Fruit fly (Drosophila melanogaster): ENCODE data around the gene Cdk2.
A peak's percentile ranks its signal among the peaks of the same experiment; 100 is the strongest.

Gene Cdk2

DNA sequence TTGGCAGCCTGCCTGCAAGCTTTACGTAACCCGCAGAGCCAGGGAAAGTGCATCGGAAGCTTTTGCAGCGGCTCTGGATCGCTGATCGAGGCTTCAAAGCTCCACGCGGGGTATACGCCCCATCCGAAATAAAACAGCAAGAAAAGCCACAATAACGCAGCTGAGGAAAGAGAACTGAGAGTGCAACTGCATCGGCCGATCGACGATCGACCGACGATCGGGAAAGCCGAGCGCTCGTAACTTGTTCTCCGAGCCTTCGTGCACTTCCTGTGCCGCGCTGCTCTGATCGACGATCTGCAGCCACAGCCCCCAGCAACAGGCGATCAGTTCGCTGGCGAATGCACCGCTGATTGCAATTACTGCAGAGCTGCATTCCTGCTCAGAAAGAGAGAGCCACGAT, 44.5 kb downstream of the Cdk2 start (continued):
- TF ChIP-seq CG16779 (tag; optimal IDR thresholded peaks at IDR 0.05) (peak; percentile 76), Hr38 (GFP tag; optimal IDR thresholded peaks at IDR 0.05) (no peak), OdsH (GFP tag; optimal IDR thresholded peaks at IDR 0.05) (peak; percentile 16), Lpt (GFP tag; optimal IDR thresholded peaks at IDR 0.05) (peak; percentile 66), CG32006 (GFP tag; optimal IDR thresholded peaks at IDR 0.05) (peak; percentile 0), Sox15 (GFP tag; optimal IDR thresholded peaks at IDR 0.05) (no peak), Eip75B (GFP tag; optimal IDR thresholded peaks at IDR 0.05) (peak; percentile 61), CG6808 (GFP tag; optimal IDR thresholded peaks at IDR 0.05) (peak; percentile 72), fkh (GFP tag; optimal IDR thresholded peaks at IDR 0.05) (no peak), CG8319 (GFP tag; optimal IDR thresholded peaks at IDR 0.05) (no peak), dac (GFP tag; optimal IDR thresholded peaks at IDR 0.05) (no peak), Blimp-1 (GFP tag; optimal IDR thresholded peaks at IDR 0.05) (peak; percentile 82), topi (GFP tag; optimal IDR thresholded peaks at IDR 0.05) (peak; percentile 34), Gug (GFP tag; IDR thresholded peaks at IDR 0.05) (0 out of 2 replicates have a peak, but pooled peaks have one; percentile 10), CG4318 (GFP tag; optimal IDR thresholded peaks at IDR 0.05) (no peak), CG11762 (GFP tag; optimal IDR thresholded peaks at IDR 0.05; ENCODE audit: insufficient read depth) (no peak), vri (GFP tag; optimal IDR thresholded peaks at IDR 0.05) (peak; percentile 69), CG31627 (GFP tag; optimal IDR thresholded peaks at IDR 0.05) (no peak), esn (GFP tag; optimal IDR thresholded peaks at IDR 0.05) (peak; percentile 58), Sox102F (GFP tag; optimal IDR thresholded peaks at IDR 0.05) (peak; percentile 72), Eip93F (GFP tag; optimal IDR thresholded peaks at IDR 0.05) (peak; percentile 23), CG15336 (GFP tag; IDR thresholded peaks at IDR 0.05) (peak; percentile 80), CG34406 (GFP tag; optimal IDR thresholded peaks at IDR 0.05) (peak; percentile 49), CG10669 (GFP tag; optimal IDR thresholded peaks at IDR 0.05) (peak; percentile 44), ss (GFP tag; optimal IDR thresholded peaks at IDR 0.05) (peak; percentile 85 to 91), CG6276 (GFP tag; optimal IDR thresholded peaks at IDR 0.05) (peak; percentile 67), CG11902 (GFP tag; optimal IDR thresholded peaks at IDR 0.05) (no peak), CG8632 (GFP tag; optimal IDR thresholded peaks at IDR 0.05) (peak; percentile 18), Hr39 (GFP tag; optimal IDR thresholded peaks at IDR 0.05) (no peak), CG11294 (GFP tag; IDR thresholded peaks at IDR 0.05) (peak; percentile 51; the same call in 1 of the 2 replicates), Ets21C (GFP tag; optimal IDR thresholded peaks at IDR 0.05) (no peak), CG9139 (GFP tag; optimal IDR thresholded peaks at IDR 0.05) (peak; percentile 84), Hr4 (GFP tag; optimal IDR thresholded peaks at IDR 0.05) (no peak), salr (GFP tag; optimal IDR thresholded peaks at IDR 0.05) (peak in 1 of 2 experiments; percentile 13), CG6854 (GFP tag; optimal IDR thresholded peaks at IDR 0.05) (peak; percentile 90)

DNA sequence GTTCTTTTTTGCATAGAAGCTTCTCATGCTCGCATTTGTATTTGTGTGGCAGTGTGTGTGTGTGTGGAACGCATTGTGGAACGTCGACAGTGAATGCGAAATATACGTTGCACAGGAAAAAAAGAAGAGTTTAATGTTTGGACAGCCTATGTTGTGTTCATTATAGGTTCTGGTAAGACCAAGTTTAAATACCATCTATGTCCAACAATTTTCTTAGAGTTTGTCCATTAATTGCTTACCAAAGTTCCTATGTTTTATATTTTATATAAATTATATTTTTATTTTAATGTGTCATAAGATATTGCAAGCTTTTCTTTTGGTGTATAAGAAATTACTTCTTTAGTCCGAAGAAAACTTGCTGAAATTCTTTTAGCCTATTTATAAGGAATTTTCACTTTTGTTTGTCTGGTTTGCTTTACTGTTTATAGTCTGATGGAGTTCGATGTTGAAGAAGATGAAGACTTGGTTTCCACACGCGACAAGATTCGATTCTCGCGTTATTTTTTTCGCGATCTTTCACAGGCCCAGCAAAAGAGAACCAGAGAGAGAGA, 46.8 kb downstream of the Cdk2 start:
- TF ChIP-seq fkh (GFP tag; optimal IDR thresholded peaks at IDR 0.05) (no peak), CG4318 (GFP tag; optimal IDR thresholded peaks at IDR 0.05) (peak; percentile 84), Met (GFP tag; optimal IDR thresholded peaks at IDR 0.05) (peak; percentile 74), CG8319 (GFP tag; optimal IDR thresholded peaks at IDR 0.05) (peak; percentile 78), Sox15 (GFP tag; optimal IDR thresholded peaks at IDR 0.05) (peak; percentile 75), Smox (GFP tag; optimal IDR thresholded peaks at IDR 0.05) (peak; percentile 68), dac (GFP tag; optimal IDR thresholded peaks at IDR 0.05) (peak; percentile 67), lz (GFP tag; optimal IDR thresholded peaks at IDR 0.05) (peak; percentile 82), CG6808 (GFP tag; optimal IDR thresholded peaks at IDR 0.05) (peak; percentile 88), Eip75B (GFP tag; optimal IDR thresholded peaks at IDR 0.05) (peak; percentile 80), Blimp-1 (GFP tag; optimal IDR thresholded peaks at IDR 0.05) (peak; percentile 76), eg (GFP tag; IDR thresholded peaks at IDR 0.05) (peak; percentile 88), Hr38 (GFP tag; optimal IDR thresholded peaks at IDR 0.05) (no peak), Hr4 (GFP tag; optimal IDR thresholded peaks at IDR 0.05) (peak; percentile 80), pdm3 (GFP tag; optimal IDR thresholded peaks at IDR 0.05) (peak; percentile 79), fd59A (GFP tag; optimal IDR thresholded peaks at IDR 0.05) (peak; percentile 74), CG32006 (GFP tag; optimal IDR thresholded peaks at IDR 0.05) (peak; percentile 94), net (GFP tag; optimal IDR thresholded peaks at IDR 0.05) (peak; percentile 83), Lpt (GFP tag; optimal IDR thresholded peaks at IDR 0.05) (peak; percentile 84), CG9139 (GFP tag; optimal IDR thresholded peaks at IDR 0.05) (peak; percentile 79), vri (GFP tag; optimal IDR thresholded peaks at IDR 0.05) (peak; percentile 27), CG16779 (tag; optimal IDR thresholded peaks at IDR 0.05) (peak; percentile 76), CG31627 (GFP tag; optimal IDR thresholded peaks at IDR 0.05) (peak; percentile 78), CG6276 (GFP tag; optimal IDR thresholded peaks at IDR 0.05) (peak; percentile 82), salr (GFP tag; optimal IDR thresholded peaks at IDR 0.05) (peak; percentile 81 to 92), Sox102F (GFP tag; optimal IDR thresholded peaks at IDR 0.05) (peak; percentile 64), CG8632 (GFP tag; optimal IDR thresholded peaks at IDR 0.05) (peak; percentile 90), Hr39 (GFP tag; optimal IDR thresholded peaks at IDR 0.05) (peak; percentile 77), spab (GFP tag; optimal IDR thresholded peaks at IDR 0.05) (peak; percentile 91), cyc (GFP tag; optimal IDR thresholded peaks at IDR 0.05) (peak; percentile 79), CG7368 (GFP tag; optimal IDR thresholded peaks at IDR 0.05) (peak; percentile 73), CG3032 (tag; optimal IDR thresholded peaks at IDR 0.05) (peak; percentile 96)

Data from whole organism, prepupa.